In the genomic region with DNA sequence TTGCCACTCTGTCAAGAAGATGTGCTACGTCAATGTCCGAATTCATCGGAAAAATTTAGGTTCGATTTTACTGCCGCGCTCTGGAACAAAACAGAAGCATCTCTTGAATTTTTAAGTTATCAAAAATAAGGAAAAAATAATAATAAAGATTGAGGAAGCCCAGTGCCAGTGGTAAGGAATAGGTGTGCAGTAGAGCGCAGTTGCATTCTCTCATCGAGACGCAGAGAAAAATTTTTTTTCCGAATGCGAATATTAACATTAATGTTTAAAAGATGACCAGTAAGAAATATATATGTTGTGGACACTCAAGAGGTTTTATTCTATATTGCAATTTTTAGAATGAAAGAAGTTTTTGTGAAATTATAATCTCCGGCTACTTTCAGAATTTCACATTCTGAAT, we compare ENCODE assay signal across 5 worm cellular contexts.
A peak's percentile ranks its signal among the peaks of the same experiment; 100 is the strongest.
TF ChIP-seq lines count a peak whose summit lies in the region.

No protein-coding gene starts in this region.

TF ChIP-seq in whole organism, L1 larva, 84 proteins besides CTCF, POLR2A, EP300 and RAD21 (continued from another document and continues in another):
- TF ChIP-seq irx-1 (tag; optimal IDR thresholded peaks at IDR 0.05; lab: Kevin White, UChicago), result peak; percentile 23
- peak; percentile 48 for TF ChIP-seq skn-1 (tag; optimal IDR thresholded peaks at IDR 0.05; lab: Kevin White, UChicago)
- TF ChIP-seq lsy-2 (tag; optimal IDR thresholded peaks at IDR 0.05; lab: Kevin White, UChicago), result peak; percentile 66 to 74
- peak; percentile 70 for TF ChIP-seq nhr-85 (tag; lab: Kevin White, UChicago)
- no peak for TF ChIP-seq sptf-1 (tag; optimal IDR thresholded peaks at IDR 0.05; lab: Kevin White, UChicago)
- TF ChIP-seq nhr-47 (tag; optimal IDR thresholded peaks at IDR 0.05; lab: Kevin White, UChicago), result peak; percentile 63
- TF ChIP-seq C16A3.4 (tag; optimal IDR thresholded peaks at IDR 0.05; lab: Kevin White, UChicago), result peak; percentile 66
- peak; percentile 37 for TF ChIP-seq nhr-20 (tag; optimal IDR thresholded peaks at IDR 0.05; lab: Kevin White, UChicago)
- TF ChIP-seq nhr-90 (tag; optimal IDR thresholded peaks at IDR 0.05; lab: Kevin White, UChicago; ENCODE audit: poor library complexity), result peak; percentile 52
- peak; percentile 44 for TF ChIP-seq lir-3 (tag; optimal IDR thresholded peaks at IDR 0.05; lab: Kevin White, UChicago; ENCODE audit: poor library complexity)
- TF ChIP-seq efl-3 (GFP tag; optimal IDR thresholded peaks at IDR 0.05; lab: Kevin White, UChicago), result no peak
- TF ChIP-seq nhr-71 (tag; optimal IDR thresholded peaks at IDR 0.05; lab: Kevin White, UChicago), result peak; percentile 70
- peak; percentile 64 for TF ChIP-seq mep-1 (tag; optimal IDR thresholded peaks at IDR 0.05; lab: Kevin White, UChicago)
- TF ChIP-seq efl-1 (optimal IDR thresholded peaks at IDR 0.05; lab: Kevin White, UChicago), result peak; percentile 75 to 76
- peak; percentile 75 to 96 for TF ChIP-seq efl-1 (GFP tag; optimal IDR thresholded peaks at IDR 0.05 in 1 of 2; lab: Kevin White, UChicago)
- peak; percentile 28 for TF ChIP-seq tbx-2 (tag; optimal IDR thresholded peaks at IDR 0.05; lab: Kevin White, UChicago)
- peak; percentile 1 for TF ChIP-seq fkh-8 (tag; optimal IDR thresholded peaks at IDR 0.05; lab: Kevin White, UChicago)
- TF ChIP-seq snu-23 (GFP tag; optimal IDR thresholded peaks at IDR 0.05; lab: Kevin White, UChicago), result peak; percentile 62
- peak; percentile 2; the same call in 1 of the 2 replicates for TF ChIP-seq isw-1 (GFP tag; IDR thresholded peaks at IDR 0.05; lab: Robert Waterston, UW)
- peak; percentile 35; the same call in 1 of the 2 replicates for TF ChIP-seq nhr-19 (GFP tag; conservative IDR thresholded peaks at IDR 0.05; lab: Robert Waterston, UW)
- peak; percentile 15 to 43 (median 17) for TF ChIP-seq ceh-82 (tag; optimal IDR thresholded peaks at IDR 0.05; lab: Kevin White, UChicago)
- TF ChIP-seq jun-1 (tag; optimal IDR thresholded peaks at IDR 0.05; lab: Kevin White, UChicago), result no peak
- no peak for TF ChIP-seq fkh-10 (GFP tag; optimal IDR thresholded peaks at IDR 0.05; lab: Kevin White, UChicago)
- TF ChIP-seq nhr-28 (tag; optimal IDR thresholded peaks at IDR 0.05; lab: Kevin White, UChicago), result no peak
- peak; percentile 48 for TF ChIP-seq xbp-1 (tag; optimal IDR thresholded peaks at IDR 0.05; lab: Kevin White, UChicago)

TF ChIP-seq in whole organism, L2 larva, 48 proteins besides CTCF, POLR2A, EP300 and RAD21 (continued from another document and continues in another):
- TF ChIP-seq egl-27 (tag; optimal IDR thresholded peaks at IDR 0.05; lab: Kevin White, UChicago), result no peak
- TF ChIP-seq nhr-23 (tag; optimal IDR thresholded peaks at IDR 0.05; lab: Kevin White, UChicago), result no peak
- TF ChIP-seq ztf-1 (GFP tag; conservative IDR thresholded peaks at IDR 0.05; lab: Robert Waterston, UW), result no peak
- TF ChIP-seq C34F6.9 (tag; optimal IDR thresholded peaks at IDR 0.05; lab: Kevin White, UChicago), result peak; percentile 74
- TF ChIP-seq lin-11 (tag; optimal IDR thresholded peaks at IDR 0.05; lab: Kevin White, UChicago), result no peak
- TF ChIP-seq blmp-1 (tag; optimal IDR thresholded peaks at IDR 0.05; lab: Kevin White, UChicago; ENCODE audit: insufficient read depth), result no peak
- TF ChIP-seq nhr-25 (tag; optimal IDR thresholded peaks at IDR 0.05; lab: Kevin White, UChicago), result no peak
- TF ChIP-seq elt-1 (tag; optimal IDR thresholded peaks at IDR 0.05; lab: Kevin White, UChicago), result no peak
- TF ChIP-seq zag-1 (tag; optimal IDR thresholded peaks at IDR 0.05; lab: Kevin White, UChicago), result no peak
- TF ChIP-seq sma-9 (GFP tag; optimal IDR thresholded peaks at IDR 0.05; lab: Kevin White, UChicago), result no peak
- no peak for TF ChIP-seq sma-9 (tag; optimal IDR thresholded peaks at IDR 0.05; lab: Kevin White, UChicago)
- no peak for TF ChIP-seq nhr-6 (tag; optimal IDR thresholded peaks at IDR 0.05; lab: Kevin White, UChicago)
- TF ChIP-seq mbf-1 (tag; optimal IDR thresholded peaks at IDR 0.05; lab: Kevin White, UChicago), result no peak
- TF ChIP-seq unc-55 (GFP tag; optimal IDR thresholded peaks at IDR 0.05; lab: Kevin White, UChicago), result peak; percentile 78
- no peak for TF ChIP-seq snpc-4 (tag; optimal IDR thresholded peaks at IDR 0.05; lab: Kevin White, UChicago)
- no peak for TF ChIP-seq Y55F3AM.14 (GFP tag; optimal IDR thresholded peaks at IDR 0.05; lab: Kevin White, UChicago)
- peak; percentile 30 for TF ChIP-seq crh-2 (tag; optimal IDR thresholded peaks at IDR 0.05; lab: Kevin White, UChicago)
- TF ChIP-seq mdl-1 (tag; optimal IDR thresholded peaks at IDR 0.05; lab: Kevin White, UChicago), result no peak
- TF ChIP-seq nhr-10 (tag; optimal IDR thresholded peaks at IDR 0.05; lab: Kevin White, UChicago), result no peak
- peak; percentile 24 for TF ChIP-seq fos-1 (tag; optimal IDR thresholded peaks at IDR 0.05; lab: Kevin White, UChicago)
- no peak for TF ChIP-seq R02D3.7 (tag; optimal IDR thresholded peaks at IDR 0.05; lab: Kevin White, UChicago)
- no peak for TF ChIP-seq nhr-11 (tag; optimal IDR thresholded peaks at IDR 0.05; lab: Kevin White, UChicago)
- peak; percentile 42 for TF ChIP-seq sma-3 (GFP tag; optimal IDR thresholded peaks at IDR 0.05; lab: Kevin White, UChicago)
- no peak for TF ChIP-seq ztf-4 (tag; optimal IDR thresholded peaks at IDR 0.05; lab: Kevin White, UChicago)
- no peak for TF ChIP-seq elt-3 (tag; optimal IDR thresholded peaks at IDR 0.05; lab: Kevin White, UChicago)
- peak in 1 of 2 experiments; percentile 73 for TF ChIP-seq lsy-2 (tag; optimal IDR thresholded peaks at IDR 0.05; lab: Kevin White, UChicago)
- TF ChIP-seq peb-1 (tag; optimal IDR thresholded peaks at IDR 0.05; lab: Kevin White, UChicago), result no peak

TF ChIP-seq in whole organism, L3 larva, 47 proteins besides CTCF, POLR2A, EP300 and RAD21 (continued from another document and continues in another):
- no peak for TF ChIP-seq nhr-28 (tag; optimal IDR thresholded peaks at IDR 0.05; lab: Kevin White, UChicago)
- no peak for TF ChIP-seq unc-62 (GFP tag; optimal IDR thresholded peaks at IDR 0.05; lab: Kevin White, UChicago)
- no peak for TF ChIP-seq lin-39 (tag; optimal IDR thresholded peaks at IDR 0.05; lab: Kevin White, UChicago)
- TF ChIP-seq nhr-23 (tag; optimal IDR thresholded peaks at IDR 0.05; lab: Kevin White, UChicago), result peak; percentile 69
- no peak for TF ChIP-seq nhr-77 (tag; optimal IDR thresholded peaks at IDR 0.05; lab: Kevin White, UChicago)
- no peak for TF ChIP-seq pqm-1 (tag; optimal IDR thresholded peaks at IDR 0.05; lab: Kevin White, UChicago)
- peak; percentile 44 for TF ChIP-seq snpc-4 (tag; optimal IDR thresholded peaks at IDR 0.05; lab: Kevin White, UChicago)
- TF ChIP-seq sea-2 (GFP tag; optimal IDR thresholded peaks at IDR 0.05; lab: Kevin White, UChicago), result no peak
- TF ChIP-seq nfya-1 (tag; optimal IDR thresholded peaks at IDR 0.05; lab: Kevin White, UChicago; ENCODE audit: insufficient read depth), result peak; percentile 32
- no peak for TF ChIP-seq nhr-25 (tag; optimal IDR thresholded peaks at IDR 0.05; lab: Kevin White, UChicago)
- TF ChIP-seq elt-3 (tag; optimal IDR thresholded peaks at IDR 0.05; lab: Kevin White, UChicago), result no peak
- no peak for TF ChIP-seq nhr-11 (tag; optimal IDR thresholded peaks at IDR 0.05; lab: Kevin White, UChicago)
- TF ChIP-seq pha-4 (tag; optimal IDR thresholded peaks at IDR 0.05; lab: Kevin White, UChicago), result peak; percentile 73
- TF ChIP-seq ZK546.5 (tag; optimal IDR thresholded peaks at IDR 0.05; lab: Kevin White, UChicago), result no peak
- TF ChIP-seq nhr-237 (tag; optimal IDR thresholded peaks at IDR 0.05; lab: Kevin White, UChicago), result no peak
- TF ChIP-seq aly-2 (tag; optimal IDR thresholded peaks at IDR 0.05; lab: Kevin White, UChicago), result no peak
- no peak for TF ChIP-seq zag-1 (tag; optimal IDR thresholded peaks at IDR 0.05; lab: Kevin White, UChicago)
- no peak for TF ChIP-seq unc-39 (tag; optimal IDR thresholded peaks at IDR 0.05; lab: Kevin White, UChicago)
- TF ChIP-seq mdl-1 (tag; optimal IDR thresholded peaks at IDR 0.05; lab: Kevin White, UChicago), result no peak
- TF ChIP-seq ceh-16 (tag; optimal IDR thresholded peaks at IDR 0.05; lab: Kevin White, UChicago), result no peak
- no peak for TF ChIP-seq ztf-4 (tag; optimal IDR thresholded peaks at IDR 0.05; lab: Kevin White, UChicago)
- no peak for TF ChIP-seq ceh-82 (tag; optimal IDR thresholded peaks at IDR 0.05; lab: Kevin White, UChicago)
- TF ChIP-seq ztf-11 (tag; optimal IDR thresholded peaks at IDR 0.05; lab: Kevin White, UChicago), result no peak
- TF ChIP-seq hmg-11 (tag; optimal IDR thresholded peaks at IDR 0.05; lab: Kevin White, UChicago), result peak; percentile 24
- no peak for TF ChIP-seq tbx-2 (tag; optimal IDR thresholded peaks at IDR 0.05; lab: Kevin White, UChicago)
- TF ChIP-seq daf-12 (tag; optimal IDR thresholded peaks at IDR 0.05; lab: Kevin White, UChicago), result no peak
- TF ChIP-seq elt-2 (tag; optimal IDR thresholded peaks at IDR 0.05; lab: Kevin White, UChicago), result no peak
- TF ChIP-seq R02D3.7 (tag; optimal IDR thresholded peaks at IDR 0.05; lab: Kevin White, UChicago), result peak; percentile 9
- TF ChIP-seq nhr-43 (tag; optimal IDR thresholded peaks at IDR 0.05; lab: Kevin White, UChicago; ENCODE audit: poor library complexity, severe bottlenecking), result peak; percentile 30

TF ChIP-seq in whole organism, L4 larva, 104 proteins besides CTCF, POLR2A, EP300 and RAD21 (continued from another document and continues in another):
- TF ChIP-seq rbr-2 (tag; optimal IDR thresholded peaks at IDR 0.05; lab: Kevin White, UChicago) (peak; percentile 42), F26F4.8 (GFP tag; conservative IDR thresholded peaks at IDR 0.05; lab: Robert Waterston, UW) (no peak), F44E2.7 (GFP tag; IDR thresholded peaks at IDR 0.05; lab: Robert Waterston, UW) (no peak), nhr-41 (GFP tag; IDR thresholded peaks at IDR 0.05; lab: Robert Waterston, UW) (no peak), egl-43 (GFP tag; IDR thresholded peaks at IDR 0.05; lab: Robert Waterston, UW) (no peak), unc-130 (GFP tag; optimal IDR thresholded peaks at IDR 0.05; lab: Kevin White, UChicago) (no peak), ceh-20 (GFP tag; IDR thresholded peaks at IDR 0.05; lab: Robert Waterston, UW) (no peak), hmg-1.1 (GFP tag; IDR thresholded peaks at IDR 0.05; lab: Robert Waterston, UW) (no peak), nhr-28 (tag; optimal IDR thresholded peaks at IDR 0.05; lab: Kevin White, UChicago) (peak; percentile 34), zfp-3 (GFP tag; conservative IDR thresholded peaks at IDR 0.05; lab: Robert Waterston, UW) (no peak), fkh-10 (GFP tag; optimal IDR thresholded peaks at IDR 0.05; lab: Kevin White, UChicago) (no peak), ztf-11 (tag; optimal IDR thresholded peaks at IDR 0.05; lab: Kevin White, UChicago) (no peak), lsy-2 (tag; optimal IDR thresholded peaks at IDR 0.05; lab: Kevin White, UChicago) (peak in 1 of 2 experiments; percentile 82), gei-8 (GFP tag; optimal IDR thresholded peaks at IDR 0.05; lab: Kevin White, UChicago) (no peak), lin-13 (GFP tag; optimal IDR thresholded peaks at IDR 0.05; lab: Kevin White, UChicago) (no peak), lin-1 (GFP tag; IDR thresholded peaks at IDR 0.05; lab: Robert Waterston, UW) (no peak), nhr-11 (tag; optimal IDR thresholded peaks at IDR 0.05; lab: Kevin White, UChicago) (no peak), aly-2 (tag; optimal IDR thresholded peaks at IDR 0.05; lab: Kevin White, UChicago) (no peak), hlh-30 (tag; optimal IDR thresholded peaks at IDR 0.05; lab: Kevin White, UChicago; ENCODE audit: insufficient read depth) (peak; percentile 35), Y48G9A.11 (GFP tag; IDR thresholded peaks at IDR 0.05; lab: Robert Waterston, UW) (no peak), zfp-2 (tag; optimal IDR thresholded peaks at IDR 0.05; lab: Kevin White, UChicago) (no peak), ceh-82 (tag; optimal IDR thresholded peaks at IDR 0.05; lab: Kevin White, UChicago) (no peak), pqm-1 (tag; optimal IDR thresholded peaks at IDR 0.05; lab: Kevin White, UChicago) (peak; percentile 0), dpl-1 (GFP tag; optimal IDR thresholded peaks at IDR 0.05; lab: Kevin White, UChicago) (peak; percentile 74), saeg-2 (GFP tag; IDR thresholded peaks at IDR 0.05; lab: Robert Waterston, UW) (no peak), T20F7.1 (GFP tag; optimal IDR thresholded peaks at IDR 0.05; lab: Kevin White, UChicago) (no peak), hif-1 (tag; optimal IDR thresholded peaks at IDR 0.05; lab: Kevin White, UChicago) (no peak), php-3 (GFP tag; IDR thresholded peaks at IDR 0.05; lab: Robert Waterston, UW) (no peak), spr-1 (tag; optimal IDR thresholded peaks at IDR 0.05; lab: Kevin White, UChicago) (no peak), Y5F2A.4 (GFP tag; optimal IDR thresholded peaks at IDR 0.05; lab: Kevin White, UChicago) (no peak), nhr-6 (tag; optimal IDR thresholded peaks at IDR 0.05; lab: Kevin White, UChicago) (no peak)

TF ChIP-seq in whole organism, mixed stage, embryonic, 35 proteins besides CTCF, POLR2A, EP300 and RAD21 (continued from another document):
- TF ChIP-seq elt-1 (tag; optimal IDR thresholded peaks at IDR 0.05; lab: Kevin White, UChicago; ENCODE audit: borderline replicate concordance, insufficient read depth), result no peak
- peak; percentile 8 for TF ChIP-seq pha-4 (tag; optimal IDR thresholded peaks at IDR 0.05; lab: Kevin White, UChicago)
- no peak for TF ChIP-seq unc-39 (tag; optimal IDR thresholded peaks at IDR 0.05; lab: Kevin White, UChicago)
- no peak for TF ChIP-seq mls-2 (tag; optimal IDR thresholded peaks at IDR 0.05; lab: Kevin White, UChicago)
- no peak for TF ChIP-seq zip-8 (tag; optimal IDR thresholded peaks at IDR 0.05; lab: Kevin White, UChicago)
- no peak for TF ChIP-seq lin-32 (GFP tag; optimal IDR thresholded peaks at IDR 0.05; lab: Kevin White, UChicago)
- TF ChIP-seq ceh-43 (GFP tag; optimal IDR thresholded peaks at IDR 0.05; lab: Kevin White, UChicago), result no peak
- no peak for TF ChIP-seq drap-1 (GFP tag; optimal IDR thresholded peaks at IDR 0.05; lab: Kevin White, UChicago)
- TF ChIP-seq mab-5 (tag; optimal IDR thresholded peaks at IDR 0.05; lab: Kevin White, UChicago), result no peak
- no peak for TF ChIP-seq tbx-8 (GFP tag; optimal IDR thresholded peaks at IDR 0.05; lab: Kevin White, UChicago)
- TF ChIP-seq ceh-83 (GFP tag; optimal IDR thresholded peaks at IDR 0.05; lab: Kevin White, UChicago), result no peak
- TF ChIP-seq ceh-39 (tag; optimal IDR thresholded peaks at IDR 0.05; lab: Kevin White, UChicago), result no peak
- no peak for TF ChIP-seq blmp-1 (tag; optimal IDR thresholded peaks at IDR 0.05; lab: Kevin White, UChicago)
- TF ChIP-seq M03D4.4 (tag; optimal IDR thresholded peaks at IDR 0.05; lab: Kevin White, UChicago), result no peak
- TF ChIP-seq bed-3 (GFP tag; optimal IDR thresholded peaks at IDR 0.05; lab: Kevin White, UChicago), result no peak
- TF ChIP-seq nhr-2 (tag; optimal IDR thresholded peaks at IDR 0.05; lab: Kevin White, UChicago), result no peak
- TF ChIP-seq ham-2 (GFP tag; optimal IDR thresholded peaks at IDR 0.05; lab: Kevin White, UChicago), result no peak
- TF ChIP-seq nhr-12 (tag; optimal IDR thresholded peaks at IDR 0.05; lab: Kevin White, UChicago), result no peak
- no peak for TF ChIP-seq nhr-76 (tag; optimal IDR thresholded peaks at IDR 0.05; lab: Kevin White, UChicago)
